Worm (Caenorhabditis elegans) whole organism, L4 larva: ENCODE measurements around the gene F49F1.18.

ENCODE experiments used
- aly-2 ChIP-seq: sonication (generic microtip); optimal IDR thresholded peaks from 2 replicates; lab custom pipeline; 2018; ENCODE audit warnings: missing biosample characterization, missing genetic modification characterization
- ama-1 ChIP-seq: fragments of 150-350 bp; optimal IDR thresholded peaks from 2 replicates; lab custom pipeline; 2014; ENCODE audit warnings: inconsistent platforms, mixed read lengths
- dve-1 ChIP-seq: sonication (generic microtip); optimal IDR thresholded peaks from 2 replicates; lab custom pipeline; 2017; ENCODE audit warnings: antibody characterized with exemption, mild to moderate bottlenecking, missing genetic modification characterization, missing compliant biosample characterization; ENCODE audit not compliant: insufficient read depth
- fkh-10 ChIP-seq: fragments of 150-350 bp; optimal IDR thresholded peaks from 2 replicates; lab custom pipeline; 2014; ENCODE audit warnings: missing biosample characterization, missing genetic modification reagents, missing genetic modification characterization
- lin-13 ChIP-seq: fragments of 150-350 bp; optimal IDR thresholded peaks from 2 replicates; lab custom pipeline; 2014; ENCODE audit warnings: missing biosample characterization, missing genetic modification reagents, missing genetic modification characterization
- lin-39 ChIP-seq: fragments of 150-350 bp; optimal IDR thresholded peaks from 2 replicates; lab custom pipeline; 2014; ENCODE audit warnings: missing biosample characterization, missing genetic modification reagents, missing genetic modification characterization
- nhr-25 ChIP-seq: sonication (generic microtip); optimal IDR thresholded peaks from 2 replicates; lab custom pipeline; 2017; ENCODE audit warnings: missing genetic modification characterization, mild to moderate bottlenecking, missing compliant biosample characterization, antibody characterized with exemption, moderate library complexity, borderline replicate concordance; ENCODE audit not compliant: insufficient read depth
- nhr-28 ChIP-seq: fragments of 150-350 bp; optimal IDR thresholded peaks from 2 replicates; lab custom pipeline; 2014; ENCODE audit warnings: missing biosample characterization, missing genetic modification characterization
- nhr-41 ChIP-seq: fragments of 200-800 bp; sonication (Bioruptor generic); IDR thresholded peaks from 2 replicates; pipeline ENCODE4 v1.3.6; 2022; ENCODE audit warnings: missing genetic modification reagents, missing genetic modification characterization, missing compliant biosample characterization
- pha-4 ChIP-seq, 2 experiments: fragments of 150-350 bp in 1 of 2; fragments of 200-800 bp in 1 of 2; sonication (Bioruptor generic) in 1 of 2; IDR thresholded peaks in 1 of 2; optimal IDR thresholded peaks in 1 of 2; 2 replicates each; pipeline versions ENCODE4 v1.3.6 to Lab custom; 2014 to 2022; ENCODE audit warnings: missing genetic modification characterization in 2 of 2, missing genetic modification reagents in 2 of 2, missing biosample characterization in 1 of 2, missing compliant biosample characterization in 1 of 2
- snpc-4 ChIP-seq: fragments of 150-350 bp; optimal IDR thresholded peaks from 2 replicates; lab custom pipeline; 2014; ENCODE audit warnings: missing biosample characterization, missing genetic modification characterization
- unc-62 ChIP-seq, 3 experiments: fragments of 150-350 bp in 1 of 3; sonication (generic microtip); optimal IDR thresholded peaks in 2 of 3; peaks in 1 of 3; 1 replicate in 1 of 3; 2 replicates in 2 of 3; lab custom pipeline; 2014 to 2017; ENCODE audit warnings: missing biosample characterization in 3 of 3, missing genetic modification characterization in 3 of 3, missing genetic modification reagents in 3 of 3, missing genotype in 1 of 3
- ztf-11 ChIP-seq: fragments of 150-350 bp; optimal IDR thresholded peaks from 2 replicates; lab custom pipeline; 2014; ENCODE audit warnings: missing biosample characterization, missing genetic modification characterization

DNA sequence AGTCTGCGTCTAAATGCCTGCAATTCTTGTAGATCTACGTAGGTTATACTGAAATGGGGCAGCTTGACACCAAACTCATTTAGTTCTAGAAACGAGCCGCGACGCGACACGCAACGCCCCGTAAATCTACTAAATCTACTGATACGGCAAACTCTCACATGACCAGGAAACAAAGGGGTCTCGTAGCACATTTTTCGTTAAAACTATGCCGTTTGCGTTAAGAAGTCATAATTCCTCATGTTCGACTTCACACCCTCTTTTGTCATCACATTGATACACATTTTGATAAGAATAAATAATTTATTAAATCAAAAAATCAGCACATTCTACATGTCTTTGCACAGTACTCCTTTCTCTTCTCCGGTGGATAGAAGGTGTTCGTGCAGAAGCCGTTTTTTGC lies 19.1 kb downstream of the F49F1.18 start:
- TF ChIP-seq aly-2 (tag; lab: Kevin White, UChicago) (no peak), unc-62 (GFP tag; optimal IDR thresholded peaks at IDR 0.05 in 1 of 2; lab: Kevin White, UChicago) (no peak), unc-62 (tag; optimal IDR thresholded peaks at IDR 0.05; lab: Kevin White, UChicago) (no peak), snpc-4 (tag; lab: Kevin White, UChicago) (no peak), dve-1 (tag; lab: Kevin White, UChicago) (no peak), ama-1 (lab: Kevin White, UChicago) (no peak), nhr-41 (GFP tag; lab: Robert Waterston, UW) (no peak), pha-4 (GFP tag; IDR thresholded peaks at IDR 0.05; lab: Robert Waterston, UW) (no peak), pha-4 (tag; optimal IDR thresholded peaks at IDR 0.05; lab: Kevin White, UChicago) (no peak), fkh-10 (GFP tag; lab: Kevin White, UChicago) (no peak), nhr-28 (tag; lab: Kevin White, UChicago) (no peak), ztf-11 (tag; lab: Kevin White, UChicago) (no peak), lin-39 (no peak), nhr-25 (tag; lab: Kevin White, UChicago) (no peak), lin-13 (GFP tag; lab: Kevin White, UChicago) (no peak)
